Fruit fly (Drosophila melanogaster) whole organism, embryonic: Measurements from ENCODE around the gene CstF50.

Source experiments
- B-H1 ChIP-seq: fragments of 200-800 bp; sonication (Bioruptor generic); IDR thresholded peaks from 3 replicates; pipeline ENCODE4 v1.3.6; 2022; ENCODE audit warnings: missing biosample characterization, missing genetic modification characterization
- Blimp-1 ChIP-seq: fragments of 200-800 bp; sonication (Bioruptor generic); optimal IDR thresholded peaks from 3 replicates; lab custom pipeline; 2018; ENCODE audit warnings: missing biosample characterization, missing genetic modification characterization, mild to moderate bottlenecking, moderate library complexity, missing genetic modification reagents
- CG10979 ChIP-seq: fragments of 200-800 bp; sonication (Bioruptor generic); optimal IDR thresholded peaks from 2 replicates; lab custom pipeline; 2018; ENCODE audit warnings: missing biosample characterization, mild to moderate bottlenecking, missing genetic modification characterization, moderate library complexity
- CG11695 ChIP-seq: fragments of 200-800 bp; sonication (Bioruptor generic); IDR thresholded peaks from 3 replicates; pipeline ENCODE4 v1.3.6; 2022; ENCODE audit warnings: missing biosample characterization, missing genetic modification characterization
- CG12219 ChIP-seq: fragments of 200-800 bp; sonication (Bioruptor generic); optimal IDR thresholded peaks from 3 replicates; lab custom pipeline; 2018; ENCODE audit warnings: missing biosample characterization, mild to moderate bottlenecking, missing genetic modification characterization
- CG12299 ChIP-seq: fragments of 200-800 bp; sonication (Bioruptor generic); optimal IDR thresholded peaks from 2 replicates; lab custom pipeline; 2018; ENCODE audit warnings: missing biosample characterization, mild to moderate bottlenecking, missing genetic modification characterization
- CG1529 ChIP-seq: fragments of 200-800 bp; sonication (Bioruptor generic); optimal IDR thresholded peaks from 3 replicates; lab custom pipeline; 2018; ENCODE audit warnings: missing biosample characterization, missing genetic modification characterization
- CG15514 ChIP-seq: fragments of 200-800 bp; sonication (Bioruptor generic); optimal IDR thresholded peaks from 3 replicates; lab custom pipeline; 2017; ENCODE audit warnings: missing biosample characterization, missing genetic modification characterization, mild to moderate bottlenecking, moderate library complexity, missing genetic modification reagents
- CG1602 ChIP-seq: fragments of 200-800 bp; sonication (Bioruptor generic); optimal IDR thresholded peaks from 3 replicates; lab custom pipeline; 2016; ENCODE audit warnings: missing biosample characterization, missing genetic modification characterization
- CG2116 ChIP-seq: fragments of 200-800 bp; sonication (Bioruptor generic); optimal IDR thresholded peaks from 3 replicates; lab custom pipeline; 2018; ENCODE audit warnings: missing biosample characterization, mild to moderate bottlenecking, missing genetic modification characterization
- CG3163 ChIP-seq: fragments of 200-800 bp; sonication (Bioruptor generic); optimal IDR thresholded peaks from 3 replicates; lab custom pipeline; 2016; ENCODE audit warnings: missing biosample characterization, missing genetic modification characterization
- CG42726 ChIP-seq: fragments of 200-800 bp; sonication (Bioruptor generic); IDR thresholded peaks from 2 replicates; pipeline ENCODE4 v1.3.6; 2022; ENCODE audit warnings: missing biosample characterization, missing genetic modification characterization; ENCODE audit not compliant: partially characterized antibody
- CG4617 ChIP-seq: fragments of 200-800 bp; sonication (Bioruptor generic); optimal IDR thresholded peaks from 3 replicates; lab custom pipeline; 2016; ENCODE audit warnings: missing biosample characterization, missing genetic modification characterization, borderline replicate concordance
- CG6654 ChIP-seq: fragments of 200-800 bp; sonication (Bioruptor generic); optimal IDR thresholded peaks from 2 replicates; lab custom pipeline; 2017; ENCODE audit warnings: missing biosample characterization, mild to moderate bottlenecking, missing genetic modification characterization
- CG6791 ChIP-seq: fragments of 200-800 bp; sonication (Bioruptor generic); IDR thresholded peaks from 3 replicates; pipeline ENCODE4 v1.3.6; 2022; ENCODE audit warnings: missing biosample characterization, missing genetic modification characterization; ENCODE audit not compliant: partially characterized antibody
- CoRest ChIP-seq: fragments of 200-800 bp; sonication (Bioruptor generic); optimal IDR thresholded peaks from 3 replicates; lab custom pipeline; 2018; ENCODE audit warnings: missing biosample characterization, mild to moderate bottlenecking, missing genetic modification characterization, moderate library complexity
- D19B ChIP-seq: fragments of 200-800 bp; sonication (Bioruptor generic); optimal IDR thresholded peaks from 2 replicates; lab custom pipeline; 2017; ENCODE audit warnings: missing biosample characterization, mild to moderate bottlenecking, missing genetic modification characterization
- Dek ChIP-seq: fragments of 200-800 bp; sonication (Bioruptor generic); optimal IDR thresholded peaks from 3 replicates; lab custom pipeline; 2019; ENCODE audit warnings: missing biosample characterization, mild to moderate bottlenecking, missing genetic modification characterization, moderate library complexity
- Dll ChIP-seq: fragments of 200-800 bp; sonication (Bioruptor generic); IDR thresholded peaks from 4 replicates; pipeline ENCODE4 v1.3.6; 2022; ENCODE audit warnings: missing biosample characterization, missing genetic modification characterization; ENCODE audit not compliant: partially characterized antibody
- Doc3 ChIP-seq: fragments of 200-800 bp; sonication (Bioruptor generic); IDR thresholded peaks from 3 replicates; pipeline ENCODE4 v1.3.6; 2022; ENCODE audit warnings: missing biosample characterization, missing genetic modification characterization; ENCODE audit not compliant: partially characterized antibody
- E2f2 ChIP-seq: fragments of 200-800 bp; sonication (Bioruptor generic); IDR thresholded peaks from 2 replicates; pipeline ENCODE4 v1.3.6; 2022; ENCODE audit warnings: missing biosample characterization, missing genetic modification characterization
- Fer2 ChIP-seq: fragments of 200-800 bp; sonication (Bioruptor generic); optimal IDR thresholded peaks from 2 replicates; lab custom pipeline; 2018; ENCODE audit warnings: missing biosample characterization, mild to moderate bottlenecking, missing genetic modification characterization, moderate library complexity
- Hr3 ChIP-seq: fragments of 200-800 bp; sonication (Bioruptor generic); optimal IDR thresholded peaks from 3 replicates; lab custom pipeline; 2016; ENCODE audit warnings: missing biosample characterization, missing genetic modification characterization
- Hr78 ChIP-seq, 2 experiments: fragments of 200-800 bp in 1 of 2; fragments of >200 bp in 1 of 2; sonication (Bioruptor generic) in 1 of 2; optimal IDR thresholded peaks; 2 replicates each; lab custom pipeline; 2017 to 2019; ENCODE audit warnings: missing biosample characterization in 2 of 2, missing genetic modification characterization in 2 of 2, mild to moderate bottlenecking in 1 of 2, moderate library complexity in 1 of 2
- MESR4 ChIP-seq: fragments of 200-800 bp; sonication (Bioruptor generic); optimal IDR thresholded peaks from 2 replicates; lab custom pipeline; 2018; ENCODE audit warnings: missing biosample characterization, mild to moderate bottlenecking, missing genetic modification characterization, moderate library complexity
- Mrtf ChIP-seq: fragments of 200-800 bp; sonication (Bioruptor generic); IDR thresholded peaks from 3 replicates; pipeline ENCODE4 v1.3.6; 2022; ENCODE audit warnings: missing biosample characterization, missing genetic modification characterization
- Myb ChIP-seq: fragments of 200-800 bp; sonication (Bioruptor generic); optimal IDR thresholded peaks from 2 replicates; lab custom pipeline; 2016; ENCODE audit warnings: missing biosample characterization, missing genetic modification characterization
- Optix ChIP-seq: fragments of 200-800 bp; sonication (Bioruptor generic); IDR thresholded peaks from 3 replicates; pipeline ENCODE4 v1.3.6; 2022; ENCODE audit warnings: missing biosample characterization, missing genetic modification characterization
- Side ChIP-seq: fragments of 200-800 bp; sonication (Bioruptor generic); optimal IDR thresholded peaks from 2 replicates; lab custom pipeline; 2016; ENCODE audit warnings: missing biosample characterization, missing genetic modification characterization
- Xbp1 ChIP-seq: fragments of 200-800 bp; sonication (Bioruptor generic); optimal IDR thresholded peaks from 3 replicates; lab custom pipeline; 2016; ENCODE audit warnings: missing biosample characterization, mild to moderate bottlenecking, missing genetic modification characterization
- bigmax ChIP-seq: fragments of 200-800 bp; sonication (Bioruptor generic); optimal IDR thresholded peaks from 2 replicates; lab custom pipeline; 2018; ENCODE audit warnings: missing biosample characterization, mild to moderate bottlenecking, missing genetic modification characterization
- br ChIP-seq: fragments of >200 bp; optimal IDR thresholded peaks from 2 replicates; lab custom pipeline; 2017
- crp ChIP-seq, 2 experiments: fragments of 200-800 bp; sonication (Bioruptor generic); optimal IDR thresholded peaks; 2 replicates in 1 of 2; 3 replicates in 1 of 2; lab custom pipeline; 2017; ENCODE audit warnings: missing biosample characterization in 2 of 2, missing genetic modification characterization in 2 of 2, mild to moderate bottlenecking in 1 of 2, moderate library complexity in 1 of 2
- dmrt11E ChIP-seq: fragments of 200-800 bp; sonication (Bioruptor generic); optimal IDR thresholded peaks from 3 replicates; lab custom pipeline; 2018; ENCODE audit warnings: missing biosample characterization, mild to moderate bottlenecking, missing genetic modification characterization, moderate library complexity
- fd3F ChIP-seq: fragments of 200-800 bp; sonication (Bioruptor generic); optimal IDR thresholded peaks from 2 replicates; lab custom pipeline; 2018; ENCODE audit warnings: missing biosample characterization, mild to moderate bottlenecking, missing genetic modification characterization, moderate library complexity
- fd96Cb ChIP-seq: fragments of 200-800 bp; sonication (Bioruptor generic); optimal IDR thresholded peaks from 2 replicates; lab custom pipeline; 2018; ENCODE audit warnings: missing biosample characterization, mild to moderate bottlenecking, missing genetic modification characterization, moderate library complexity
- lbe ChIP-seq: fragments of 200-800 bp; sonication (Bioruptor generic); optimal IDR thresholded peaks from 2 replicates; lab custom pipeline; 2016; ENCODE audit warnings: missing biosample characterization, mild to moderate bottlenecking, missing genetic modification characterization
- lilli ChIP-seq: fragments of 200-800 bp; sonication (Bioruptor generic); optimal IDR thresholded peaks from 3 replicates; lab custom pipeline; 2016; ENCODE audit warnings: missing biosample characterization, missing genetic modification characterization
- nerfin-2 ChIP-seq: fragments of 200-800 bp; sonication (Bioruptor generic); IDR thresholded peaks from 2 replicates; pipeline ENCODE4 v1.3.6; 2022; ENCODE audit warnings: missing biosample characterization, missing genetic modification characterization; ENCODE audit not compliant: partially characterized antibody
- nmo ChIP-seq: fragments of 200-800 bp; sonication (Bioruptor generic); optimal IDR thresholded peaks from 2 replicates; lab custom pipeline; 2018; ENCODE audit warnings: missing biosample characterization, mild to moderate bottlenecking, missing genetic modification characterization, moderate library complexity
- row ChIP-seq: fragments of 200-800 bp; sonication (Bioruptor generic); IDR thresholded peaks from 3 replicates; pipeline ENCODE4 v1.3.6; 2022; ENCODE audit warnings: missing biosample characterization, missing genetic modification characterization
- tap ChIP-seq: fragments of 200-800 bp; optimal IDR thresholded peaks from 3 replicates; lab custom pipeline; 2019; ENCODE audit warnings: missing biosample characterization, mild to moderate bottlenecking, missing genetic modification characterization, moderate library complexity
- tna ChIP-seq: fragments of 200-800 bp; sonication (Bioruptor generic); IDR thresholded peaks from 2 replicates; pipeline ENCODE4 v1.3.6; 2022; ENCODE audit warnings: missing biosample characterization, missing genetic modification characterization; ENCODE audit not compliant: partially characterized antibody
- usp ChIP-seq: fragments of >200 bp; optimal IDR thresholded peaks from 2 replicates; lab custom pipeline; 2017; ENCODE audit warnings: missing biosample characterization, missing genetic modification characterization
- zen ChIP-seq: fragments of 200-800 bp; sonication (Bioruptor generic); optimal IDR thresholded peaks from 3 replicates; lab custom pipeline; 2018; ENCODE audit warnings: missing biosample characterization, mild to moderate bottlenecking, missing genetic modification characterization, moderate library complexity

Gene CstF50

dm6 chr3R:31776583-31777362 lies 40.0 kb upstream of the CstF50 start, which contains the start of the genes CG2126 and faf (continued):
- TF ChIP-seq Optix: no peak; the same call in 2 of the 3 replicates
- peak; percentile 78 for TF ChIP-seq fd3F (GFP tag; lab: Kevin White, UChicago)
- TF ChIP-seq CG11695 (GFP tag; lab: Robert Waterston, UW): peak; percentile 76; the same call in 2 of the 3 replicates
- no peak for TF ChIP-seq bigmax
- peak; percentile 80 for TF ChIP-seq Fer2 (tag; lab: Kevin White, UChicago)
- peak; percentile 78 for TF ChIP-seq Blimp-1 (GFP tag; lab: Kevin White, UChicago)
- peak; percentile 29 for TF ChIP-seq CG6654 (GFP tag; lab: Kevin White, UChicago)
- peak; percentile 45 for TF ChIP-seq CG1529
- TF ChIP-seq Side (GFP tag; lab: Kevin White, UChicago): peak; percentile 31
- no peak for TF ChIP-seq tap (tag; lab: Kevin White, UChicago)
- TF ChIP-seq CG3163 (GFP tag; lab: Kevin White, UChicago): no peak
- TF ChIP-seq crp (GFP tag; optimal IDR thresholded peaks at IDR 0.05; lab: Kevin White, UChicago): peak in 1 of 2 experiments; percentile 41
- TF ChIP-seq B-H1: peak; percentile 56; the same call in 2 of the 3 replicates
- TF ChIP-seq, all 482 proteins: peak for 354

- TF ChIP-seq Dll (GFP tag; lab: Robert Waterston, UW): peak; percentile 91
- peak; percentile 89 for TF ChIP-seq CG42726 (GFP tag; lab: Robert Waterston, UW)
- TF ChIP-seq nerfin-2 (GFP tag; lab: Robert Waterston, UW): peak; percentile 91
- TF ChIP-seq dmrt11E (tag; lab: Kevin White, UChicago): peak; percentile 21
- TF ChIP-seq row (GFP tag; lab: Robert Waterston, UW): peak; percentile 51
- peak; percentile 39 for TF ChIP-seq CoRest (tag; lab: Kevin White, UChicago)
- TF ChIP-seq Dek (tag; lab: Kevin White, UChicago): peak; percentile 27
- TF ChIP-seq br (lab: Kevin White, UChicago): no peak
- peak; percentile 11 for TF ChIP-seq CG1602
- TF ChIP-seq Myb (GFP tag; lab: Kevin White, UChicago): peak; percentile 20
- TF ChIP-seq D19B (GFP tag; lab: Kevin White, UChicago): no peak
- peak; percentile 28 for TF ChIP-seq CG4617
- TF ChIP-seq Xbp1 (GFP tag; lab: Kevin White, UChicago): peak; percentile 52
- TF ChIP-seq CG12219: no peak
- peak; percentile 61 for TF ChIP-seq MESR4 (GFP tag; lab: Kevin White, UChicago)
- TF ChIP-seq CG10979 (tag; lab: Kevin White, UChicago): no peak
- TF ChIP-seq Doc3 (GFP tag; lab: Robert Waterston, UW): peak; percentile 82
- peak; percentile 90 for TF ChIP-seq CG6791
- no peak for TF ChIP-seq usp (GFP tag; lab: Kevin White, UChicago)
- TF ChIP-seq lilli (GFP tag; lab: Kevin White, UChicago): peak; percentile 61
- peak; percentile 89 for TF ChIP-seq CG2116 (GFP tag; lab: Kevin White, UChicago)
- TF ChIP-seq Hr3 (GFP tag; lab: Kevin White, UChicago): peak; percentile 42
- TF ChIP-seq lbe (GFP tag; lab: Kevin White, UChicago): peak; percentile 59
- TF ChIP-seq fd96Cb (tag; lab: Kevin White, UChicago): no peak
- peak; percentile 94 for TF ChIP-seq CG15514 (GFP tag; lab: Kevin White, UChicago)
- TF ChIP-seq E2f2 (GFP tag; lab: Robert Waterston, UW): peak; percentile 50; the same call in 1 of the 2 replicates
- TF ChIP-seq Mrtf (GFP tag; lab: Robert Waterston, UW): no peak
- TF ChIP-seq zen (tag; lab: Kevin White, UChicago): no peak
- peak; percentile 93 for TF ChIP-seq tna (GFP tag; lab: Robert Waterston, UW)
- peak; percentile 59 for TF ChIP-seq nmo
- peak; percentile 23 for TF ChIP-seq CG12299 (tag; lab: Kevin White, UChicago)
- TF ChIP-seq Hr78 (GFP tag; optimal IDR thresholded peaks at IDR 0.05; lab: Kevin White, UChicago): no peak
These were observed 35.2 kb upstream of the CstF50 start, which contains the start of the genes betaGlu and sip3 for dm6 chr3R:31771790-31772576. betaGlu (minus strand) TSS chr3R:31771848. sip3 (plus strand) TSS chr3R:31772219.
